Worm (Caenorhabditis elegans) whole organism, L2 larva: ENCODE measurements around the gene C46E10.8.

ENCODE experiments used
- R02D3.7 ChIP-seq: fragments of 150-350 bp; optimal IDR thresholded peaks from 2 replicates; lab custom pipeline; 2014; ENCODE audit warnings: missing biosample characterization, missing genetic modification characterization
- aly-2 ChIP-seq: fragments of 150-350 bp; optimal IDR thresholded peaks from 2 replicates; lab custom pipeline; 2014; ENCODE audit warnings: missing biosample characterization, missing genetic modification characterization
- ama-1 ChIP-seq: fragments of 150-350 bp; optimal IDR thresholded peaks from 2 replicates; lab custom pipeline; 2018; ENCODE audit warnings: inconsistent platforms
- mdl-1 ChIP-seq, 2 experiments: fragments of 150-350 bp in 1 of 2; sonication (generic microtip) in 1 of 2; optimal IDR thresholded peaks; 2 replicates each; lab custom pipeline; 2017; ENCODE audit warnings: missing biosample characterization in 2 of 2, missing genetic modification characterization in 2 of 2
- nhr-11 ChIP-seq: fragments of 150-350 bp; optimal IDR thresholded peaks from 2 replicates; lab custom pipeline; 2014; ENCODE audit warnings: missing biosample characterization, missing genetic modification characterization
- snpc-4 ChIP-seq: fragments of 150-350 bp; optimal IDR thresholded peaks from 2 replicates; lab custom pipeline; 2014; ENCODE audit warnings: missing biosample characterization, missing genetic modification characterization

- TF ChIP-seq ama-1 (no peak), snpc-4 (tag; lab: Kevin White, UChicago) (no peak), mdl-1 (tag; optimal IDR thresholded peaks at IDR 0.05; lab: Kevin White, UChicago) (no peak), aly-2 (no peak), nhr-11 (tag; lab: Kevin White, UChicago) (no peak), R02D3.7 (no peak)
These were observed 43.7 kb upstream of the C46E10.8 start for ce11 chrII:3771640-3772039.
